Worm (Caenorhabditis elegans): Measurements from ENCODE around the gene madf-3.

DNA sequence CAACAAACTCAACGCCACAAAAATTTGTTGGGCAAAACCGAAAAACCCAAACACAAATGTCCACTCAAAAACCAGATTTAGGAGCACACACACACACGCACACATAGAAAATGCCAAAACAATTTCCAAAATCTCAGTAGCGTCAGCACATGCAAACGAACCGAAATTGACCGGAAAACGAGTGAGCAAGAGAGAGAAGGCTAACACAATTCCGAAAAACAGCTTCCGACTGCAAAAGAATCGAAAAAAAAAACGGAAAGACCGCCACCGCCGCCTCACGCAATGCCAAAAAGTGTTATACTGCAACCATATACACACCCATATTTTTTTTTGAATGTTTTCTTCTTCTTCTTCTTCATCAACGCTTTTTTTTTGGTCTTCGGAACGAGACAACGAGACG, 42.7 kb upstream of the madf-3 start:
- TF ChIP-seq unc-62 (GFP tag; optimal IDR thresholded peaks at IDR 0.05) (no peak), snpc-4 (tag; optimal IDR thresholded peaks at IDR 0.05) (no peak), nhr-11 (tag; optimal IDR thresholded peaks at IDR 0.05) (no peak), ceh-82 (tag; optimal IDR thresholded peaks at IDR 0.05) (no peak), lin-11 (tag; optimal IDR thresholded peaks at IDR 0.05) (no peak), egl-27 (tag; optimal IDR thresholded peaks at IDR 0.05) (no peak), ztf-11 (tag; optimal IDR thresholded peaks at IDR 0.05) (no peak), zag-1 (tag; optimal IDR thresholded peaks at IDR 0.05) (no peak), lsy-2 (tag; optimal IDR thresholded peaks at IDR 0.05) (no peak), blmp-1 (tag; optimal IDR thresholded peaks at IDR 0.05; ENCODE audit: insufficient read depth) (no peak), unc-39 (tag; optimal IDR thresholded peaks at IDR 0.05) (no peak), nhr-25 (tag; optimal IDR thresholded peaks at IDR 0.05) (no peak), mbf-1 (tag; optimal IDR thresholded peaks at IDR 0.05) (no peak), elt-1 (tag; optimal IDR thresholded peaks at IDR 0.05) (no peak)
